Worm (Caenorhabditis elegans) whole organism, L4 larva: ENCODE results near the gene K08H2.10.

ENCODE experiments used
- F26F4.8 ChIP-seq: fragments of 200-800 bp; sonication (Bioruptor generic); conservative IDR thresholded peaks from 2 replicates; pipeline ENCODE4 v1.3.6; 2022; ENCODE audit warnings: missing genetic modification characterization, missing compliant biosample characterization
- T26A8.4 ChIP-seq: fragments of 200-800 bp; sonication (Bioruptor generic); IDR thresholded peaks from 2 replicates; pipeline ENCODE4 v1.3.6; 2022; ENCODE audit warnings: missing genetic modification characterization, missing compliant biosample characterization
- Y48G9A.11 ChIP-seq: fragments of 200-800 bp; sonication (Bioruptor generic); IDR thresholded peaks from 2 replicates; pipeline ENCODE4 v1.3.6; 2022; ENCODE audit warnings: missing genetic modification reagents, missing genetic modification characterization, missing compliant biosample characterization
- Y5F2A.4 ChIP-seq: fragments of 200-800 bp; sonication (Bioruptor generic); optimal IDR thresholded peaks from 2 replicates; lab custom pipeline; 2018; ENCODE audit warnings: mild to moderate bottlenecking, missing genetic modification characterization, missing compliant biosample characterization
- Y75B8A.6 ChIP-seq: fragments of 200-800 bp; sonication (Bioruptor generic); IDR thresholded peaks from 2 replicates; pipeline ENCODE4 v1.3.6; 2022; ENCODE audit warnings: missing genetic modification reagents, missing genetic modification characterization, missing compliant biosample characterization
- ZK337.2 ChIP-seq: fragments of 200-800 bp; sonication (Bioruptor generic); IDR thresholded peaks from 2 replicates; pipeline ENCODE4 v1.3.6; 2022; ENCODE audit warnings: missing genetic modification reagents, missing genetic modification characterization, missing compliant biosample characterization
- ZK546.5 ChIP-seq, 2 experiments: sonication (generic microtip); optimal IDR thresholded peaks; 2 replicates each; lab custom pipeline; 2017; ENCODE audit warnings: missing biosample characterization in 2 of 2, missing genetic modification characterization in 2 of 2
- aha-1 ChIP-seq: fragments of 150-350 bp; peaks from one replicate; lab custom pipeline; 2014; ENCODE audit warnings: missing biosample characterization, missing genetic modification characterization
- aly-2 ChIP-seq: sonication (generic microtip); optimal IDR thresholded peaks from 2 replicates; lab custom pipeline; 2018; ENCODE audit warnings: missing biosample characterization, missing genetic modification characterization
- arid-1 ChIP-seq: fragments of 200-800 bp; sonication (Bioruptor generic); conservative IDR thresholded peaks from 2 replicates; pipeline ENCODE4 v1.3.6; 2022; ENCODE audit warnings: missing genetic modification reagents, missing genetic modification characterization, missing compliant biosample characterization
- ceh-20 ChIP-seq: fragments of 200-800 bp; sonication (Bioruptor generic); IDR thresholded peaks from 2 replicates; pipeline ENCODE4 v1.3.6; 2022; ENCODE audit warnings: missing genetic modification reagents, missing genetic modification characterization, missing compliant biosample characterization
- ceh-32 ChIP-seq: sonication (generic microtip); optimal IDR thresholded peaks from 2 replicates; lab custom pipeline; 2016; ENCODE audit warnings: mild to moderate bottlenecking, missing genetic modification characterization, missing compliant biosample characterization; ENCODE audit not compliant: poor library complexity
- ceh-82 ChIP-seq: sonication (generic microtip); optimal IDR thresholded peaks from 2 replicates; lab custom pipeline; 2017; ENCODE audit warnings: missing biosample characterization, missing genetic modification characterization
- daf-16 ChIP-seq, 3 experiments: sonication (generic microtip); optimal IDR thresholded peaks; 2 replicates each; lab custom pipeline; 2016 to 2017; ENCODE audit warnings: missing genetic modification characterization in 3 of 3, missing genetic modification reagents in 3 of 3, mild to moderate bottlenecking in 2 of 3, missing compliant biosample characterization in 2 of 3, missing biosample characterization in 1 of 3, moderate library complexity in 1 of 3
- daf-19 ChIP-seq: fragments of 200-800 bp; sonication (Bioruptor generic); conservative IDR thresholded peaks from 2 replicates; pipeline ENCODE4 v1.3.6; 2022; ENCODE audit warnings: missing genetic modification characterization, missing compliant biosample characterization
- dmd-6 ChIP-seq: fragments of 200-800 bp; sonication (Bioruptor generic); IDR thresholded peaks from 2 replicates; pipeline ENCODE4 v1.3.6; 2022; ENCODE audit warnings: missing genetic modification reagents, missing genetic modification characterization, missing compliant biosample characterization
- dmd-8 ChIP-seq: fragments of 200-800 bp; sonication (Bioruptor generic); IDR thresholded peaks from 2 replicates; pipeline ENCODE4 v1.3.6; 2022; ENCODE audit warnings: missing genetic modification characterization, missing compliant biosample characterization
- dmd-9 ChIP-seq: fragments of 200-800 bp; sonication (Bioruptor generic); IDR thresholded peaks from 2 replicates; pipeline ENCODE4 v1.3.6; 2022; ENCODE audit warnings: missing genetic modification reagents, missing genetic modification characterization, missing compliant biosample characterization
- dpl-1 ChIP-seq: fragments of 150-350 bp; optimal IDR thresholded peaks from 2 replicates; lab custom pipeline; 2014; ENCODE audit warnings: missing biosample characterization, missing genetic modification reagents, missing genetic modification characterization
- duxl-1 ChIP-seq: sonication (generic microtip); optimal IDR thresholded peaks from 2 replicates; lab custom pipeline; 2016; ENCODE audit warnings: mild to moderate bottlenecking, missing genetic modification characterization, moderate library complexity, missing compliant biosample characterization; ENCODE audit not compliant: poor library complexity
- egl-27 ChIP-seq: sonication (generic microtip); optimal IDR thresholded peaks from 3 replicates; lab custom pipeline; 2017; ENCODE audit warnings: missing biosample characterization, missing genetic modification reagents, missing genetic modification characterization
- egl-43 ChIP-seq: fragments of 200-800 bp; sonication (Bioruptor generic); IDR thresholded peaks from 2 replicates; pipeline ENCODE4 v1.3.6; 2022; ENCODE audit warnings: missing genetic modification reagents, missing genetic modification characterization, missing compliant biosample characterization
- fkh-10 ChIP-seq: fragments of 150-350 bp; optimal IDR thresholded peaks from 2 replicates; lab custom pipeline; 2014; ENCODE audit warnings: missing biosample characterization, missing genetic modification reagents, missing genetic modification characterization
- hlh-30 ChIP-seq: sonication (generic microtip); optimal IDR thresholded peaks from 2 replicates; lab custom pipeline; 2017; ENCODE audit warnings: antibody characterized with exemption, mild to moderate bottlenecking, missing genetic modification characterization, missing compliant biosample characterization; ENCODE audit not compliant: insufficient read depth
- hmg-1.1 ChIP-seq: fragments of 200-800 bp; sonication (Bioruptor generic); IDR thresholded peaks from 2 replicates; pipeline ENCODE4 v1.3.6; 2022; ENCODE audit warnings: missing genetic modification reagents, missing genetic modification characterization, missing compliant biosample characterization
- lim-7 ChIP-seq: fragments of 200-800 bp; sonication (Bioruptor generic); IDR thresholded peaks from 2 replicates; pipeline ENCODE4 v1.3.6; 2022; ENCODE audit warnings: missing genetic modification characterization, missing compliant biosample characterization
- lin-29 ChIP-seq: fragments of 200-800 bp; sonication (Bioruptor generic); IDR thresholded peaks from 2 replicates; pipeline ENCODE4 v1.3.6; 2022; ENCODE audit warnings: missing genetic modification reagents, missing genetic modification characterization, missing compliant biosample characterization
- mdl-1 ChIP-seq, 2 experiments: fragments of 150-350 bp in 1 of 2; sonication (generic microtip) in 1 of 2; optimal IDR thresholded peaks; 2 replicates each; lab custom pipeline; 2014 to 2017; ENCODE audit warnings: missing biosample characterization in 2 of 2, missing genetic modification characterization in 2 of 2
- mep-1 ChIP-seq: fragments of 150-350 bp; sonication (generic microtip); optimal IDR thresholded peaks from 3 replicates; lab custom pipeline; 2014; ENCODE audit warnings: missing biosample characterization, missing genetic modification characterization
- mxl-3 ChIP-seq: fragments of 200-800 bp; sonication (Bioruptor generic); optimal IDR thresholded peaks from 2 replicates; lab custom pipeline; 2018; ENCODE audit warnings: mild to moderate bottlenecking, missing genetic modification characterization, missing compliant biosample characterization
- nhr-111 ChIP-seq: fragments of 200-800 bp; sonication (Bioruptor generic); optimal IDR thresholded peaks from 2 replicates; lab custom pipeline; 2018; ENCODE audit warnings: mild to moderate bottlenecking, missing genetic modification characterization, missing compliant biosample characterization
- nhr-28 ChIP-seq: fragments of 150-350 bp; optimal IDR thresholded peaks from 2 replicates; lab custom pipeline; 2014; ENCODE audit warnings: missing biosample characterization, missing genetic modification characterization
- nhr-42 ChIP-seq: fragments of 200-800 bp; sonication (Bioruptor generic); IDR thresholded peaks from 2 replicates; pipeline ENCODE4 v1.3.6; 2022; ENCODE audit warnings: missing genetic modification characterization, missing compliant biosample characterization
- nhr-6 ChIP-seq: fragments of 150-350 bp; optimal IDR thresholded peaks from 2 replicates; lab custom pipeline; 2014; ENCODE audit warnings: missing biosample characterization, missing genetic modification characterization
- nhr-77 ChIP-seq: fragments of 150-350 bp; optimal IDR thresholded peaks from 2 replicates; lab custom pipeline; 2014; ENCODE audit warnings: missing biosample characterization, missing genetic modification characterization
- pha-4 ChIP-seq, 2 experiments: fragments of 150-350 bp in 1 of 2; fragments of 200-800 bp in 1 of 2; sonication (Bioruptor generic) in 1 of 2; IDR thresholded peaks in 1 of 2; optimal IDR thresholded peaks in 1 of 2; 2 replicates each; pipeline versions ENCODE4 v1.3.6 to Lab custom; 2014 to 2022; ENCODE audit warnings: missing genetic modification characterization in 2 of 2, missing genetic modification reagents in 2 of 2, missing biosample characterization in 1 of 2, missing compliant biosample characterization in 1 of 2
- pqm-1 ChIP-seq: sonication (generic microtip); optimal IDR thresholded peaks from 2 replicates; lab custom pipeline; 2017; ENCODE audit warnings: missing biosample characterization, missing genetic modification characterization
- saeg-2 ChIP-seq: fragments of 200-800 bp; sonication (Bioruptor generic); IDR thresholded peaks from 2 replicates; pipeline ENCODE4 v1.3.6; 2022; ENCODE audit warnings: missing genetic modification reagents, missing genetic modification characterization, missing compliant biosample characterization
- snpc-1.2 ChIP-seq: fragments of 200-800 bp; sonication (Bioruptor generic); IDR thresholded peaks from 2 replicates; pipeline ENCODE4 v1.3.6; 2022; ENCODE audit warnings: missing genetic modification reagents, missing genetic modification characterization, missing compliant biosample characterization
- spr-1 ChIP-seq: sonication (generic microtip); optimal IDR thresholded peaks from 2 replicates; lab custom pipeline; 2016; ENCODE audit warnings: mild to moderate bottlenecking, missing genetic modification characterization, missing compliant biosample characterization
- tag-97 ChIP-seq: fragments of 200-800 bp; sonication (Bioruptor generic); IDR thresholded peaks from 2 replicates; pipeline ENCODE4 v1.3.6; 2022; ENCODE audit warnings: missing genetic modification characterization, missing compliant biosample characterization
- vab-7 ChIP-seq: fragments of 200-800 bp; sonication (Bioruptor generic); IDR thresholded peaks from 2 replicates; pipeline ENCODE4 v1.3.6; 2022; ENCODE audit warnings: missing genetic modification reagents, missing genetic modification characterization, missing compliant biosample characterization
- zag-1 ChIP-seq: fragments of 150-350 bp; optimal IDR thresholded peaks from 2 replicates; lab custom pipeline; 2014; ENCODE audit warnings: missing biosample characterization, missing genetic modification characterization
- zfp-3 ChIP-seq: fragments of 200-800 bp; sonication (Bioruptor generic); conservative IDR thresholded peaks from 2 replicates; pipeline ENCODE4 v1.3.6; 2022; ENCODE audit warnings: missing genetic modification reagents, missing genetic modification characterization, missing compliant biosample characterization
- zip-11 ChIP-seq: fragments of 200-800 bp; sonication (Bioruptor generic); IDR thresholded peaks from 2 replicates; pipeline ENCODE4 v1.3.6; 2022; ENCODE audit warnings: missing genetic modification characterization, missing compliant biosample characterization
- ztf-11 ChIP-seq: fragments of 150-350 bp; optimal IDR thresholded peaks from 2 replicates; lab custom pipeline; 2014; ENCODE audit warnings: missing biosample characterization, missing genetic modification characterization

The K08H2.10 gene

ce11 chrX:13283462-13283861, 25.9 kb downstream of the K08H2.10 start (continued):
- 0 out of 2 replicates have a peak, but pooled peaks have one; percentile 17 for TF ChIP-seq ceh-20 (GFP tag; lab: Robert Waterston, UW)
- no peak for TF ChIP-seq pqm-1
- no peak for TF ChIP-seq ceh-82 (tag; lab: Kevin White, UChicago)
- TF ChIP-seq Y48G9A.11 (GFP tag; lab: Robert Waterston, UW), result peak; percentile 44; the same call in 1 of the 2 replicates
- TF ChIP-seq mep-1, result no peak
- TF ChIP-seq saeg-2 (GFP tag; lab: Robert Waterston, UW), result 0 out of 2 replicates have a peak, but pooled peaks have one; percentile 30
- no peak for TF ChIP-seq aly-2 (tag; lab: Kevin White, UChicago)
- TF ChIP-seq duxl-1, result peak; percentile 35
- TF ChIP-seq nhr-77 (tag; lab: Kevin White, UChicago), result no peak
- TF ChIP-seq egl-27, result no peak
- no peak for TF ChIP-seq daf-19 (GFP tag; lab: Robert Waterston, UW)
- peak; percentile 83 for TF ChIP-seq vab-7 (GFP tag; lab: Robert Waterston, UW)
- TF ChIP-seq mdl-1 (tag; optimal IDR thresholded peaks at IDR 0.05; lab: Kevin White, UChicago), result no peak
- TF ChIP-seq F26F4.8, result peak; percentile 78
- TF ChIP-seq tag-97 (GFP tag; lab: Robert Waterston, UW), result no peak

ce11 chrX:13284091-13284490, 26.5 kb downstream of the K08H2.10 start, which contains the start of gene cyp-14A4:
TSS of gene cyp-14A4 (minus strand) at chrX:13284197.
- TF ChIP-seq nhr-28 (tag; lab: Kevin White, UChicago) (peak; percentile 38), dpl-1 (GFP tag; lab: Kevin White, UChicago) (no peak), dmd-8 (GFP tag; lab: Robert Waterston, UW) (no peak), ZK546.5 (tag; optimal IDR thresholded peaks at IDR 0.05; lab: Kevin White, UChicago) (no peak), zip-11 (no peak), T26A8.4 (no peak), ZK337.2 (GFP tag; lab: Robert Waterston, UW) (no peak), daf-16 (GFP tag; optimal IDR thresholded peaks at IDR 0.05; lab: Kevin White, UChicago) (no peak), daf-16 (tag; optimal IDR thresholded peaks at IDR 0.05; lab: Kevin White, UChicago) (peak; percentile 91), hlh-30 (tag; lab: Kevin White, UChicago) (no peak)

ce11 chrX:13284618-13285017, 27.0 kb downstream of the K08H2.10 start:
- TF ChIP-seq zag-1 (no peak), Y75B8A.6 (GFP tag; lab: Robert Waterston, UW) (no peak), egl-43 (peak; percentile 81), duxl-1 (peak; percentile 19), nhr-6 (tag; lab: Kevin White, UChicago) (no peak), lin-29 (GFP tag; lab: Robert Waterston, UW) (no peak), nhr-42 (GFP tag; lab: Robert Waterston, UW) (0 out of 2 replicates have a peak, but pooled peaks have one; percentile 13), dmd-6 (GFP tag; lab: Robert Waterston, UW) (peak; percentile 17; the same call in 1 of the 2 replicates), lim-7 (GFP tag; lab: Robert Waterston, UW) (peak; percentile 78), mxl-3 (GFP tag; lab: Kevin White, UChicago) (no peak), zfp-3 (GFP tag; lab: Robert Waterston, UW) (0 out of 2 replicates have a peak, but pooled peaks have one; percentile 23), nhr-111 (GFP tag; lab: Kevin White, UChicago) (no peak), fkh-10 (GFP tag; lab: Kevin White, UChicago) (no peak), ztf-11 (tag; lab: Kevin White, UChicago) (no peak), nhr-28 (tag; lab: Kevin White, UChicago) (no peak), spr-1 (tag; lab: Kevin White, UChicago) (no peak), hmg-1.1 (GFP tag; lab: Robert Waterston, UW) (peak; percentile 15; the same call in 1 of the 2 replicates), arid-1 (GFP tag; lab: Robert Waterston, UW) (no peak), Y5F2A.4 (GFP tag; lab: Kevin White, UChicago) (no peak), F26F4.8 (peak; percentile 72; the same call in 1 of the 2 replicates), snpc-1.2 (GFP tag; lab: Robert Waterston, UW) (0 out of 2 replicates have a peak, but pooled peaks have one; percentile 37), dmd-9 (GFP tag; lab: Robert Waterston, UW) (no peak), aly-2 (tag; lab: Kevin White, UChicago) (no peak), vab-7 (GFP tag; lab: Robert Waterston, UW) (0 out of 2 replicates have a peak, but pooled peaks have one; percentile 61), aha-1 (tag; lab: Kevin White, UChicago) (no peak), daf-16 (GFP tag; optimal IDR thresholded peaks at IDR 0.05; lab: Kevin White, UChicago) (peak in 1 of 2 experiments; percentile 52), daf-16 (tag; optimal IDR thresholded peaks at IDR 0.05; lab: Kevin White, UChicago) (peak; percentile 17), pha-4 (GFP tag; IDR thresholded peaks at IDR 0.05; lab: Robert Waterston, UW) (peak; percentile 73), pha-4 (tag; optimal IDR thresholded peaks at IDR 0.05; lab: Kevin White, UChicago) (no peak), T26A8.4 (no peak), ceh-32 (no peak)
